Worm (Caenorhabditis elegans): ENCODE measurements around the gene C05D11.8.
A peak's percentile ranks its signal among the peaks of the same experiment; 100 is the strongest.

DNA sequence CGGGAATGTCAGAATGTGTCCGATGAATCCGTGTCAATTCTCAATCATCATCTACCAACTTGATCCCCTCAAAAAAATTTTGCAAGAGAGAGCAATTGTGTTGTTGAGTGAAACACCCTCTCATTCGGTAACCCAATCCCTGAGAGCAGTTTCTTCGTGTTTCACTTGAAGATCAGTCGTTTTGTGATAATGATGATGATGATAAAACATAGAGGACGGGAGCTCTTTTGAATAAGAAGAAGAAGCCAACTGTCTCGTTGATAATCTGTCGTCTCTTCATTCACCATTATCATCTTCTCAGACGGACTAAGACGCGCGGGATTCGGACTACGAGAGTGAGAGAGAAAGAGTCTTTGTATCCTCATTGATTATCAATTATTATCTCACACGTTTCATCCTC, 22.0 kb downstream of the C05D11.8 start:
- no peak for TF ChIP-seq ces-1 (GFP tag; optimal IDR thresholded peaks at IDR 0.05)
- no peak for TF ChIP-seq aly-2 (tag; optimal IDR thresholded peaks at IDR 0.05)
- TF ChIP-seq fos-1 (tag; optimal IDR thresholded peaks at IDR 0.05), result no peak
- no peak for TF ChIP-seq sup-37 (GFP tag; optimal IDR thresholded peaks at IDR 0.05)
- peak; percentile 43 to 57 for TF ChIP-seq lsy-2 (tag; optimal IDR thresholded peaks at IDR 0.05)
- no peak for TF ChIP-seq elt-3 (tag; optimal IDR thresholded peaks at IDR 0.05)
- no peak for TF ChIP-seq nhr-12 (tag; optimal IDR thresholded peaks at IDR 0.05)
- TF ChIP-seq unc-86 (tag; optimal IDR thresholded peaks at IDR 0.05), result no peak
- no peak for TF ChIP-seq nhr-28 (tag; optimal IDR thresholded peaks at IDR 0.05)
- TF ChIP-seq jun-1 (tag; optimal IDR thresholded peaks at IDR 0.05), result no peak
- no peak for TF ChIP-seq ama-1 (optimal IDR thresholded peaks at IDR 0.05)

All from whole organism, L1 larva.